Fruit fly (Drosophila melanogaster) whole organism, embryonic: ENCODE data around the gene CG33203.

Experiments
- Antp ChIP-seq: fragments of 200-800 bp; sonication (Bioruptor generic); optimal IDR thresholded peaks from 3 replicates; lab custom pipeline; 2016; ENCODE audit warnings: missing biosample characterization, missing genetic modification characterization
- Atf6 ChIP-seq: fragments of 200-800 bp; sonication (Bioruptor generic); IDR thresholded peaks from 2 replicates; pipeline ENCODE4 v1.3.6; 2022; ENCODE audit warnings: missing biosample characterization, missing genetic modification characterization
- B-H1 ChIP-seq: fragments of 200-800 bp; sonication (Bioruptor generic); IDR thresholded peaks from 3 replicates; pipeline ENCODE4 v1.3.6; 2022; ENCODE audit warnings: missing biosample characterization, missing genetic modification characterization
- Bteb2 ChIP-seq: fragments of 200-800 bp; sonication (Bioruptor generic); optimal IDR thresholded peaks from 2 replicates; lab custom pipeline; 2016; ENCODE audit warnings: missing biosample characterization, missing genetic modification characterization
- CG11247 ChIP-seq: fragments of 200-800 bp; sonication (Bioruptor generic); IDR thresholded peaks from 2 replicates; pipeline ENCODE4 v1.3.6; 2022; ENCODE audit warnings: missing biosample characterization, missing genetic modification characterization
- CG12155 ChIP-seq: fragments of 200-800 bp; sonication (Bioruptor generic); optimal IDR thresholded peaks from 3 replicates; lab custom pipeline; 2016; ENCODE audit warnings: missing biosample characterization, missing genetic modification characterization
- CG12744 ChIP-seq: fragments of 200-800 bp; sonication (Bioruptor generic); optimal IDR thresholded peaks from 2 replicates; lab custom pipeline; 2016; ENCODE audit warnings: missing biosample characterization, missing genetic modification characterization
- CG15011 ChIP-seq: fragments of 200-800 bp; sonication (Bioruptor generic); optimal IDR thresholded peaks from 3 replicates; lab custom pipeline; 2018; ENCODE audit warnings: missing biosample characterization, mild to moderate bottlenecking, missing genetic modification characterization
- CG2199 ChIP-seq: fragments of 200-800 bp; sonication (Bioruptor generic); IDR thresholded peaks from 3 replicates; pipeline ENCODE4 v1.3.6; 2022; ENCODE audit warnings: missing biosample characterization, missing genetic modification characterization
- CG31224 ChIP-seq: fragments of 200-800 bp; sonication (Bioruptor generic); IDR thresholded peaks from 2 replicates; pipeline ENCODE4 v1.3.6; 2022; ENCODE audit warnings: missing biosample characterization, missing genetic modification characterization
- CG32772 ChIP-seq: fragments of 200-800 bp; sonication (Bioruptor generic); IDR thresholded peaks from 2 replicates; pipeline ENCODE4 v1.3.6; 2022; ENCODE audit warnings: missing biosample characterization, missing genetic modification characterization
- CG34422 ChIP-seq: fragments of 200-800 bp; sonication (Bioruptor generic); IDR thresholded peaks from 3 replicates; pipeline ENCODE4 v1.3.6; 2022; ENCODE audit warnings: missing biosample characterization, missing genetic modification characterization
- CG7271 ChIP-seq: fragments of 200-800 bp; sonication (Bioruptor generic); optimal IDR thresholded peaks from 2 replicates; lab custom pipeline; 2018; ENCODE audit warnings: missing biosample characterization, mild to moderate bottlenecking, missing genetic modification characterization, moderate library complexity
- CG7839 ChIP-seq: fragments of 200-800 bp; sonication (Bioruptor generic); optimal IDR thresholded peaks from 3 replicates; lab custom pipeline; 2018; ENCODE audit warnings: missing biosample characterization, mild to moderate bottlenecking, missing genetic modification characterization, moderate library complexity
- CG7928 ChIP-seq: fragments of 200-800 bp; sonication (Bioruptor generic); optimal IDR thresholded peaks from 2 replicates; lab custom pipeline; 2017; ENCODE audit warnings: missing biosample characterization, mild to moderate bottlenecking, missing genetic modification characterization
- CG7987 ChIP-seq: fragments of 200-800 bp; sonication (Bioruptor generic); optimal IDR thresholded peaks from 2 replicates; lab custom pipeline; 2018; ENCODE audit warnings: missing biosample characterization, mild to moderate bottlenecking, missing genetic modification characterization, moderate library complexity
- CG8359 ChIP-seq: fragments of 200-800 bp; sonication (Bioruptor generic); optimal IDR thresholded peaks from 2 replicates; lab custom pipeline; 2017; ENCODE audit warnings: missing biosample characterization, mild to moderate bottlenecking, missing genetic modification characterization, borderline replicate concordance
- CG8765 ChIP-seq: fragments of 200-800 bp; sonication (Bioruptor generic); IDR thresholded peaks from 2 replicates; pipeline ENCODE4 v1.3.6; 2022; ENCODE audit warnings: missing biosample characterization, missing genetic modification characterization
- Dek ChIP-seq: fragments of 200-800 bp; sonication (Bioruptor generic); optimal IDR thresholded peaks from 3 replicates; lab custom pipeline; 2019; ENCODE audit warnings: missing biosample characterization, mild to moderate bottlenecking, missing genetic modification characterization, moderate library complexity
- Dip2 ChIP-seq: fragments of 200-800 bp; sonication (Bioruptor generic); IDR thresholded peaks from 2 replicates; pipeline ENCODE4 v1.3.6; 2022; ENCODE audit warnings: missing biosample characterization, missing genetic modification characterization
- H2.0 ChIP-seq: fragments of 200-800 bp; sonication (Bioruptor generic); IDR thresholded peaks from 2 replicates; pipeline ENCODE4 v1.3.6; 2022; ENCODE audit warnings: missing biosample characterization, missing genetic modification characterization
- HLHmδ ChIP-seq: fragments of 200-800 bp; sonication (Bioruptor generic); optimal IDR thresholded peaks from 2 replicates; lab custom pipeline; 2018; ENCODE audit warnings: missing biosample characterization, mild to moderate bottlenecking, missing genetic modification characterization, moderate library complexity
- HmgZ ChIP-seq: fragments of 200-800 bp; sonication (Bioruptor generic); optimal IDR thresholded peaks from 2 replicates; lab custom pipeline; 2018; ENCODE audit warnings: missing biosample characterization, mild to moderate bottlenecking, missing genetic modification characterization
- Hmx ChIP-seq: fragments of 200-800 bp; sonication (Bioruptor generic); optimal IDR thresholded peaks from 2 replicates; lab custom pipeline; 2016; ENCODE audit warnings: missing biosample characterization, missing genetic modification characterization
- NfI ChIP-seq: fragments of 200-800 bp; sonication (Bioruptor generic); optimal IDR thresholded peaks from 3 replicates; lab custom pipeline; 2018; ENCODE audit warnings: missing biosample characterization, mild to moderate bottlenecking, missing genetic modification characterization, moderate library complexity
- Poxn ChIP-seq: fragments of 200-800 bp; sonication (Bioruptor generic); IDR thresholded peaks from 2 replicates; pipeline ENCODE4 v1.3.6; 2022; ENCODE audit warnings: missing biosample characterization, missing genetic modification characterization
- Side ChIP-seq: fragments of 200-800 bp; sonication (Bioruptor generic); optimal IDR thresholded peaks from 2 replicates; lab custom pipeline; 2016; ENCODE audit warnings: missing biosample characterization, missing genetic modification characterization
- Sin3A ChIP-seq: fragments of >200 bp; optimal IDR thresholded peaks from 2 replicates; lab custom pipeline; 2018
- Sox102F ChIP-seq: fragments of 200-800 bp; sonication (Bioruptor generic); optimal IDR thresholded peaks from 2 replicates; lab custom pipeline; 2018; ENCODE audit warnings: missing biosample characterization, mild to moderate bottlenecking, missing genetic modification characterization, moderate library complexity
- Ssrp ChIP-seq: fragments of 200-800 bp; sonication (Bioruptor generic); optimal IDR thresholded peaks from 2 replicates; lab custom pipeline; 2018; ENCODE audit warnings: missing biosample characterization, mild to moderate bottlenecking, missing genetic modification characterization, moderate library complexity
- al ChIP-seq: fragments of 200-800 bp; sonication (Bioruptor generic); IDR thresholded peaks from 2 replicates; pipeline ENCODE4 v1.3.6; 2022; ENCODE audit warnings: missing biosample characterization, missing genetic modification characterization
- ato ChIP-seq: fragments of 200-800 bp; sonication (Bioruptor generic); IDR thresholded peaks from 2 replicates; pipeline ENCODE4 v1.3.6; 2022; ENCODE audit warnings: missing biosample characterization, missing genetic modification characterization; ENCODE audit not compliant: partially characterized antibody
- danr ChIP-seq: fragments of 200-800 bp; sonication (Bioruptor generic); IDR thresholded peaks from 2 replicates; pipeline ENCODE4 v1.3.6; 2022; ENCODE audit warnings: missing biosample characterization, missing genetic modification characterization
- dati ChIP-seq: fragments of 200-800 bp; sonication (Bioruptor generic); IDR thresholded peaks from 2 replicates; pipeline ENCODE4 v1.3.6; 2022; ENCODE audit warnings: missing biosample characterization, missing genetic modification characterization
- fd102C ChIP-seq: fragments of 200-800 bp; sonication (Bioruptor generic); optimal IDR thresholded peaks from 2 replicates; lab custom pipeline; 2018; ENCODE audit warnings: missing biosample characterization, mild to moderate bottlenecking, missing genetic modification characterization, moderate library complexity
- ham ChIP-seq: fragments of 200-800 bp; sonication (Bioruptor generic); IDR thresholded peaks from 2 replicates; pipeline ENCODE4 v1.3.6; 2022; ENCODE audit warnings: missing biosample characterization, missing genetic modification characterization
- jigr1 ChIP-seq: fragments of 200-800 bp; sonication (Bioruptor generic); IDR thresholded peaks from 3 replicates; pipeline ENCODE4 v1.3.6; 2022; ENCODE audit warnings: missing biosample characterization, missing genetic modification characterization
- kah ChIP-seq: fragments of 200-800 bp; sonication (Bioruptor generic); optimal IDR thresholded peaks from 2 replicates; lab custom pipeline; 2018; ENCODE audit warnings: missing biosample characterization, mild to moderate bottlenecking, missing genetic modification characterization
- mld ChIP-seq: fragments of 200-800 bp; sonication (Bioruptor generic); IDR thresholded peaks from 3 replicates; pipeline ENCODE4 v1.3.6; 2022; ENCODE audit warnings: missing biosample characterization, missing genetic modification characterization; ENCODE audit not compliant: partially characterized antibody
- peb ChIP-seq: fragments of 200-800 bp; sonication (Bioruptor generic); IDR thresholded peaks from 2 replicates; pipeline ENCODE4 v1.3.6; 2022; ENCODE audit warnings: missing biosample characterization, missing genetic modification characterization
- row ChIP-seq: fragments of 200-800 bp; sonication (Bioruptor generic); IDR thresholded peaks from 3 replicates; pipeline ENCODE4 v1.3.6; 2022; ENCODE audit warnings: missing biosample characterization, missing genetic modification characterization
- sd ChIP-seq: fragments of 200-800 bp; sonication (Bioruptor generic); optimal IDR thresholded peaks from 3 replicates; lab custom pipeline; 2018; ENCODE audit warnings: missing biosample characterization, mild to moderate bottlenecking, missing genetic modification characterization, moderate library complexity
- sens ChIP-seq: fragments of 200-800 bp; sonication (Bioruptor generic); peaks from one replicate; lab custom pipeline; 2016; ENCODE audit warnings: missing biosample characterization, missing genetic modification characterization
- slou ChIP-seq: fragments of 200-800 bp; sonication (Bioruptor generic); optimal IDR thresholded peaks from 3 replicates; lab custom pipeline; 2016; ENCODE audit warnings: missing biosample characterization, missing genetic modification characterization
- sqz ChIP-seq: fragments of 200-800 bp; sonication (Bioruptor generic); optimal IDR thresholded peaks from 3 replicates; lab custom pipeline; 2018; ENCODE audit warnings: missing biosample characterization, mild to moderate bottlenecking, missing genetic modification characterization
- stc ChIP-seq: fragments of 200-800 bp; sonication (Bioruptor generic); IDR thresholded peaks from 2 replicates; pipeline ENCODE4 v1.3.6; 2022; ENCODE audit warnings: missing biosample characterization, missing genetic modification characterization
- tin ChIP-seq: fragments of 200-800 bp; sonication (Bioruptor generic); optimal IDR thresholded peaks from 3 replicates; lab custom pipeline; 2016; ENCODE audit warnings: missing biosample characterization, missing genetic modification characterization
- tll ChIP-seq, 2 experiments: fragments of 200-800 bp in 1 of 2; fragments of >200 bp in 1 of 2; sonication (Bioruptor generic) in 1 of 2; optimal IDR thresholded peaks; 2 replicates each; lab custom pipeline; 2017 to 2019; ENCODE audit warnings: missing biosample characterization in 2 of 2, missing genetic modification characterization in 2 of 2, mild to moderate bottlenecking in 1 of 2, moderate library complexity in 1 of 2
- trem ChIP-seq: fragments of 200-800 bp; optimal IDR thresholded peaks from 3 replicates; lab custom pipeline; 2019; ENCODE audit warnings: missing biosample characterization, mild to moderate bottlenecking, missing genetic modification characterization, moderate library complexity
- zf30C ChIP-seq: fragments of 200-800 bp; sonication (Bioruptor generic); optimal IDR thresholded peaks from 3 replicates; lab custom pipeline; 2018; ENCODE audit warnings: missing biosample characterization, mild to moderate bottlenecking, missing genetic modification characterization

CG33203 gene

dm6 chr3R:28904816-28905435 lies 17.4 kb upstream of the CG33203 start (continued):
- TF ChIP-seq Poxn (no peak), stc (GFP tag; lab: Robert Waterston, UW) (peak; percentile 75), CG12155 (GFP tag; lab: Kevin White, UChicago) (peak; percentile 76), slou (peak; percentile 25), ham (GFP tag; lab: Robert Waterston, UW) (peak; percentile 69; the same call in 1 of the 2 replicates), peb (peak; percentile 35; the same call in 1 of the 2 replicates), CG34422 (peak; percentile 88), fd102C (GFP tag; lab: Kevin White, UChicago) (no peak), trem (tag; lab: Kevin White, UChicago) (no peak), CG31224 (GFP tag; lab: Robert Waterston, UW) (peak; percentile 79), mld (no peak)
- TF ChIP-seq, all 482 proteins: peak for 328

dm6 chr3R:28904174-28904573 lies 16.7 kb upstream of the CG33203 start:
- no peak for TF ChIP-seq Sin3A (lab: Kevin White, UChicago)
- peak; percentile 6 for TF ChIP-seq Antp (GFP tag; lab: Kevin White, UChicago)
- TF ChIP-seq CG7271 (tag; lab: Kevin White, UChicago): no peak
- no peak for TF ChIP-seq CG7987 (GFP tag; lab: Kevin White, UChicago)
- TF ChIP-seq al (GFP tag; lab: Robert Waterston, UW): no peak
- TF ChIP-seq kah (GFP tag; lab: Kevin White, UChicago): no peak
- TF ChIP-seq CG8765 (GFP tag; lab: Robert Waterston, UW): no peak
- no peak for TF ChIP-seq CG15011 (GFP tag; lab: Kevin White, UChicago)
- TF ChIP-seq zf30C (GFP tag; lab: Kevin White, UChicago): no peak
- no peak for TF ChIP-seq ato (GFP tag; lab: Robert Waterston, UW)
- TF ChIP-seq CG7839: peak; percentile 63
- TF ChIP-seq HLHmδ: no peak
- TF ChIP-seq CG7928 (GFP tag; lab: Kevin White, UChicago): no peak
- no peak for TF ChIP-seq danr (GFP tag; lab: Robert Waterston, UW)
- peak; percentile 56 for TF ChIP-seq Ssrp (tag; lab: Kevin White, UChicago)
- peak; percentile 62 for TF ChIP-seq row (GFP tag; lab: Robert Waterston, UW)
- TF ChIP-seq CG11247 (GFP tag; lab: Robert Waterston, UW): 0 out of 2 replicates have a peak, but pooled peaks have one; percentile 16
- peak; percentile 42; the same call in 2 of the 3 replicates for TF ChIP-seq jigr1 (GFP tag; lab: Robert Waterston, UW)
- TF ChIP-seq Atf6 (GFP tag; lab: Robert Waterston, UW): 0 out of 2 replicates have a peak, but pooled peaks have one; percentile 18
- TF ChIP-seq CG8359 (GFP tag; lab: Kevin White, UChicago): no peak
- TF ChIP-seq H2.0 (GFP tag; lab: Robert Waterston, UW): peak; percentile 9; the same call in 1 of the 2 replicates
- no peak; the same call in 1 of the 2 replicates for TF ChIP-seq CG32772 (GFP tag; lab: Robert Waterston, UW)
- TF ChIP-seq NfI (GFP tag; lab: Kevin White, UChicago): peak; percentile 48
- no peak for TF ChIP-seq Side (GFP tag; lab: Kevin White, UChicago)
- peak; percentile 91 for TF ChIP-seq sens (GFP tag; lab: Kevin White, UChicago)
- TF ChIP-seq CG2199 (GFP tag; lab: Robert Waterston, UW): no peak
- no peak; the same call in 1 of the 2 replicates for TF ChIP-seq dati (GFP tag; lab: Robert Waterston, UW)
- TF ChIP-seq Dip2 (GFP tag; lab: Robert Waterston, UW): no peak
- no peak for TF ChIP-seq Dek
- no peak for TF ChIP-seq Bteb2 (GFP tag; lab: Kevin White, UChicago)
- TF ChIP-seq sd (tag; lab: Kevin White, UChicago): no peak
- no peak for TF ChIP-seq sqz (GFP tag; lab: Kevin White, UChicago)
- no peak for TF ChIP-seq tin (GFP tag; lab: Kevin White, UChicago)
- no peak for TF ChIP-seq HmgZ (tag; lab: Kevin White, UChicago)
- TF ChIP-seq CG12744 (GFP tag; lab: Kevin White, UChicago): no peak
- TF ChIP-seq tll (GFP tag; optimal IDR thresholded peaks at IDR 0.05; lab: Kevin White, UChicago): no peak
- peak; percentile 29; the same call in 1 of the 3 replicates for TF ChIP-seq B-H1 (GFP tag; lab: Robert Waterston, UW)
- TF ChIP-seq Sox102F (GFP tag; lab: Kevin White, UChicago): peak; percentile 79
- no peak for TF ChIP-seq Hmx
